Worm (Caenorhabditis elegans): ENCODE results near the gene wht-6.

DNA sequence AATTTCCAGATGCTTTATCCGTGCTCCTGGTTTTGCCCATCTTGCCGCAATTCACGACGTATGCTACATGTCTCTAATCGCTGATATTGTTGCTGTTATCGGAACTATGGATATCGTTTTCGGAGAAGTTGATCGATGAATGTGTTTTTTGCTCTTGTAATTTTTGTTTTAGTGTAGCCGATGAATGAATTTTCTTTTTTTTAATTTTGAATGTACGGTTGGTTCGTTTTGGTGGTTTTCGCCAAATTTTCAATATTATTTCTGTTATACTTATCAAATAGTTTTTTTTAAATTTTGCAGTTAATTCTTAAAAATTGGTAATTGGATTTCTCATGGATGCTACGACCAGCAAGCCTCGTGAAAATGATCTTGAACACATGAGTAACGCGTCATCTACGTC is 4.5 kb upstream of the wht-6 start, which contains the start of gene T26A5.2:
- TF ChIP-seq R02D3.7 (tag; optimal IDR thresholded peaks at IDR 0.05): no peak
- TF ChIP-seq fos-1 (tag; optimal IDR thresholded peaks at IDR 0.05): no peak
- no peak for TF ChIP-seq F49E8.2 (tag; optimal IDR thresholded peaks at IDR 0.05; ENCODE audit: borderline replicate concordance)
- TF ChIP-seq mdt-29 (GFP tag; IDR thresholded peaks at IDR 0.05): no peak
- TF ChIP-seq ceh-82 (tag; optimal IDR thresholded peaks at IDR 0.05): no peak
- no peak for TF ChIP-seq nhr-237 (tag; optimal IDR thresholded peaks at IDR 0.05)
- TF ChIP-seq mep-1 (tag; optimal IDR thresholded peaks at IDR 0.05): no peak
- no peak for TF ChIP-seq ZK546.5 (tag; optimal IDR thresholded peaks at IDR 0.05)
- no peak for TF ChIP-seq tra-1 (GFP tag; IDR thresholded peaks at IDR 0.05)
- no peak for TF ChIP-seq hmg-1.1 (GFP tag; IDR thresholded peaks at IDR 0.05)
- no peak for TF ChIP-seq unc-130 (GFP tag; optimal IDR thresholded peaks at IDR 0.05)
- TF ChIP-seq nhr-11 (tag; optimal IDR thresholded peaks at IDR 0.05): no peak

All from whole organism, L4 larva.